Fruit fly (Drosophila melanogaster) whole organism, embryonic: ENCODE results near the gene Girdin.

ENCODE experiments used
- Abd-B ChIP-seq: fragments of 200-800 bp; sonication (Bioruptor generic); optimal IDR thresholded peaks from 2 replicates; lab custom pipeline; 2018; ENCODE audit warnings: missing biosample characterization, mild to moderate bottlenecking, missing genetic modification characterization, moderate library complexity
- Atf3 ChIP-seq: fragments of 200-800 bp; sonication (Bioruptor generic); optimal IDR thresholded peaks from 3 replicates; lab custom pipeline; 2016; ENCODE audit warnings: missing biosample characterization, missing genetic modification characterization
- CG10543 ChIP-seq: fragments of 200-800 bp; sonication (Bioruptor generic); optimal IDR thresholded peaks from 3 replicates; lab custom pipeline; 2017; ENCODE audit warnings: missing biosample characterization, mild to moderate bottlenecking, missing genetic modification characterization, moderate library complexity
- CG12236 ChIP-seq: fragments of 200-800 bp; sonication (Bioruptor generic); optimal IDR thresholded peaks from 2 replicates; lab custom pipeline; 2016; ENCODE audit warnings: missing biosample characterization, missing genetic modification characterization
- CG14860 ChIP-seq: fragments of 200-800 bp; sonication (Bioruptor generic); IDR thresholded peaks from 3 replicates; pipeline ENCODE4 v1.3.6; 2022; ENCODE audit warnings: missing biosample characterization, missing genetic modification characterization; ENCODE audit not compliant: partially characterized antibody
- CG15073 ChIP-seq: fragments of 200-800 bp; sonication (Bioruptor generic); optimal IDR thresholded peaks from 2 replicates; lab custom pipeline; 2016; ENCODE audit warnings: missing biosample characterization, missing genetic modification characterization
- CG2202 ChIP-seq: fragments of 200-800 bp; sonication (Bioruptor generic); optimal IDR thresholded peaks from 2 replicates; lab custom pipeline; 2018; ENCODE audit warnings: missing biosample characterization, mild to moderate bottlenecking, missing genetic modification characterization
- CG32532 ChIP-seq: fragments of 200-800 bp; sonication (Bioruptor generic); IDR thresholded peaks from 2 replicates; pipeline ENCODE4 v1.3.6; 2022; ENCODE audit warnings: missing biosample characterization, missing genetic modification characterization
- CG3726 ChIP-seq: fragments of 200-800 bp; sonication (Bioruptor generic); IDR thresholded peaks from 3 replicates; pipeline ENCODE4, ENCODE4 v1.3.6; 2022; ENCODE audit warnings: missing biosample characterization, missing genetic modification characterization
- CG4854 ChIP-seq: fragments of 200-800 bp; sonication (Bioruptor generic); optimal IDR thresholded peaks from 2 replicates; lab custom pipeline; 2016; ENCODE audit warnings: missing biosample characterization, missing genetic modification characterization, inconsistent platforms
- CG7271 ChIP-seq: fragments of 200-800 bp; sonication (Bioruptor generic); optimal IDR thresholded peaks from 2 replicates; lab custom pipeline; 2018; ENCODE audit warnings: missing biosample characterization, mild to moderate bottlenecking, missing genetic modification characterization, moderate library complexity
- CG7839 ChIP-seq: fragments of 200-800 bp; sonication (Bioruptor generic); optimal IDR thresholded peaks from 3 replicates; lab custom pipeline; 2018; ENCODE audit warnings: missing biosample characterization, mild to moderate bottlenecking, missing genetic modification characterization, moderate library complexity
- CG8089 ChIP-seq: fragments of 200-800 bp; sonication (Bioruptor generic); optimal IDR thresholded peaks from 3 replicates; lab custom pipeline; 2016; ENCODE audit warnings: missing biosample characterization, missing genetic modification characterization
- CG8290 ChIP-seq, 3 experiments: fragments of 200-800 bp; sonication (Bioruptor generic); optimal IDR thresholded peaks; 2 replicates each; lab custom pipeline; 2016 to 2019; ENCODE audit warnings: missing biosample characterization in 3 of 3, missing genetic modification characterization in 3 of 3, mild to moderate bottlenecking in 2 of 3, moderate library complexity in 1 of 3
- CG8388 ChIP-seq: fragments of 200-800 bp; sonication (Bioruptor generic); optimal IDR thresholded peaks from 2 replicates; lab custom pipeline; 2019; ENCODE audit warnings: missing biosample characterization, mild to moderate bottlenecking, missing genetic modification characterization, moderate library complexity
- CG8944 ChIP-seq: fragments of 200-800 bp; sonication (Bioruptor generic); optimal IDR thresholded peaks from 3 replicates; lab custom pipeline; 2016; ENCODE audit warnings: missing biosample characterization, missing genetic modification characterization
- CG9215 ChIP-seq: fragments of 200-800 bp; sonication (Bioruptor generic); IDR thresholded peaks from 2 replicates; pipeline ENCODE4 v1.3.6; 2022; ENCODE audit warnings: missing biosample characterization, missing genetic modification characterization
- CG9437 ChIP-seq: fragments of 200-800 bp; sonication (Bioruptor generic); optimal IDR thresholded peaks from 2 replicates; lab custom pipeline; 2018; ENCODE audit warnings: missing biosample characterization, mild to moderate bottlenecking, missing genetic modification characterization
- CG9817 ChIP-seq: fragments of 200-800 bp; sonication (Bioruptor generic); optimal IDR thresholded peaks from 2 replicates; lab custom pipeline; 2018; ENCODE audit warnings: missing biosample characterization, mild to moderate bottlenecking, missing genetic modification characterization, moderate library complexity
- CHES-1-like ChIP-seq: fragments of 200-800 bp; sonication (Bioruptor generic); optimal IDR thresholded peaks from 2 replicates; lab custom pipeline; 2016; ENCODE audit warnings: missing biosample characterization, missing genetic modification characterization
- D19B ChIP-seq: fragments of 200-800 bp; sonication (Bioruptor generic); optimal IDR thresholded peaks from 2 replicates; lab custom pipeline; 2017; ENCODE audit warnings: missing biosample characterization, mild to moderate bottlenecking, missing genetic modification characterization
- E2f2 ChIP-seq: fragments of 200-800 bp; sonication (Bioruptor generic); IDR thresholded peaks from 2 replicates; pipeline ENCODE4 v1.3.6; 2022; ENCODE audit warnings: missing biosample characterization, missing genetic modification characterization
- Fer2 ChIP-seq: fragments of 200-800 bp; sonication (Bioruptor generic); optimal IDR thresholded peaks from 2 replicates; lab custom pipeline; 2018; ENCODE audit warnings: missing biosample characterization, mild to moderate bottlenecking, missing genetic modification characterization, moderate library complexity
- Med ChIP-seq: fragments of 200-800 bp; sonication (Bioruptor generic); peaks from one replicate; lab custom pipeline; 2016; ENCODE audit warnings: missing biosample characterization, missing genetic modification characterization, mild to moderate bottlenecking, inconsistent platforms, moderate library complexity
- Meics ChIP-seq: fragments of 200-800 bp; sonication (Bioruptor generic); optimal IDR thresholded peaks from 2 replicates; lab custom pipeline; 2017; ENCODE audit warnings: missing biosample characterization, mild to moderate bottlenecking, missing genetic modification characterization
- Mrtf ChIP-seq: fragments of 200-800 bp; sonication (Bioruptor generic); IDR thresholded peaks from 3 replicates; pipeline ENCODE4 v1.3.6; 2022; ENCODE audit warnings: missing biosample characterization, missing genetic modification characterization
- NC2β ChIP-seq: fragments of 200-800 bp; sonication (Bioruptor generic); optimal IDR thresholded peaks from 2 replicates; lab custom pipeline; 2016; ENCODE audit warnings: missing biosample characterization, missing genetic modification characterization
- Optix ChIP-seq: fragments of 200-800 bp; sonication (Bioruptor generic); IDR thresholded peaks from 3 replicates; pipeline ENCODE4 v1.3.6; 2022; ENCODE audit warnings: missing biosample characterization, missing genetic modification characterization
- Ptx1 ChIP-seq: fragments of 200-800 bp; sonication (Bioruptor generic); IDR thresholded peaks from 2 replicates; pipeline ENCODE4 v1.3.6; 2022; ENCODE audit warnings: missing biosample characterization, missing genetic modification characterization
- Side ChIP-seq: fragments of 200-800 bp; sonication (Bioruptor generic); optimal IDR thresholded peaks from 2 replicates; lab custom pipeline; 2016; ENCODE audit warnings: missing biosample characterization, missing genetic modification characterization
- Xrp1 ChIP-seq: fragments of 200-800 bp; sonication (Bioruptor generic); IDR thresholded peaks from 2 replicates; pipeline ENCODE4 v1.3.6; 2022; ENCODE audit warnings: missing biosample characterization, missing genetic modification characterization
- caup ChIP-seq: fragments of 200-800 bp; sonication (Bioruptor generic); optimal IDR thresholded peaks from 3 replicates; lab custom pipeline; 2017; ENCODE audit warnings: missing biosample characterization, mild to moderate bottlenecking, missing genetic modification characterization, moderate library complexity; ENCODE audit not compliant: severe bottlenecking
- chm ChIP-seq: fragments of 200-800 bp; sonication (Bioruptor generic); IDR thresholded peaks from 2 replicates; pipeline ENCODE4 v1.3.6; 2022; ENCODE audit warnings: missing biosample characterization, missing genetic modification characterization
- ci ChIP-seq: fragments of 200-800 bp; sonication (Bioruptor generic); IDR thresholded peaks from 3 replicates; pipeline ENCODE4 v1.3.6; 2022; ENCODE audit warnings: missing biosample characterization, missing genetic modification characterization
- corto ChIP-seq: fragments of 200-800 bp; sonication (Bioruptor generic); optimal IDR thresholded peaks from 2 replicates; lab custom pipeline; 2016; ENCODE audit warnings: missing biosample characterization, mild to moderate bottlenecking, missing genetic modification characterization, moderate library complexity
- gfzf ChIP-seq: fragments of 200-800 bp; sonication (Bioruptor generic); optimal IDR thresholded peaks from 2 replicates; lab custom pipeline; 2016; ENCODE audit warnings: missing biosample characterization, mild to moderate bottlenecking, missing genetic modification characterization, moderate library complexity
- h ChIP-seq: fragments of >200 bp; optimal IDR thresholded peaks from 2 replicates; lab custom pipeline; 2017
- ken ChIP-seq: fragments of 200-800 bp; sonication (Bioruptor generic); IDR thresholded peaks from 3 replicates; pipeline ENCODE4 v1.3.6; 2022; ENCODE audit warnings: missing biosample characterization, missing genetic modification characterization
- p53 ChIP-seq: fragments of 200-800 bp; sonication (Bioruptor generic); optimal IDR thresholded peaks from 2 replicates; lab custom pipeline; 2016; ENCODE audit warnings: missing biosample characterization, missing genetic modification characterization
- pan ChIP-seq, 4 experiments: fragments of >200 bp in 3 of 4; fragments of 200-800 bp in 1 of 4; sonication (Bioruptor generic) in 1 of 4; optimal IDR thresholded peaks in 3 of 4; IDR thresholded peaks in 1 of 4; 2 replicates each; pipeline versions ENCODE4 v1.3.6 to Lab custom; 2017 to 2022; ENCODE audit warnings: missing biosample characterization in 2 of 4, missing genetic modification characterization in 2 of 4, mixed read lengths in 1 of 4
- pb ChIP-seq: fragments of 200-800 bp; sonication (Bioruptor generic); optimal IDR thresholded peaks from 3 replicates; lab custom pipeline; 2016; ENCODE audit warnings: missing biosample characterization, missing genetic modification characterization
- ro ChIP-seq: fragments of 200-800 bp; sonication (Bioruptor generic); IDR thresholded peaks from 2 replicates; pipeline ENCODE4 v1.3.6; 2022; ENCODE audit warnings: missing biosample characterization, missing genetic modification characterization
- sna ChIP-seq: fragments of 200-800 bp; sonication (Bioruptor generic); IDR thresholded peaks from 2 replicates; pipeline ENCODE4 v1.3.6; 2022; ENCODE audit warnings: missing biosample characterization, missing genetic modification characterization; ENCODE audit not compliant: partially characterized antibody
- sqz ChIP-seq: fragments of 200-800 bp; sonication (Bioruptor generic); optimal IDR thresholded peaks from 3 replicates; lab custom pipeline; 2018; ENCODE audit warnings: missing biosample characterization, mild to moderate bottlenecking, missing genetic modification characterization
- stc ChIP-seq: fragments of 200-800 bp; sonication (Bioruptor generic); IDR thresholded peaks from 2 replicates; pipeline ENCODE4 v1.3.6; 2022; ENCODE audit warnings: missing biosample characterization, missing genetic modification characterization
- tx ChIP-seq: fragments of 200-800 bp; sonication (Bioruptor generic); optimal IDR thresholded peaks from 2 replicates; lab custom pipeline; 2016; ENCODE audit warnings: missing biosample characterization, missing genetic modification characterization
- wdn ChIP-seq: fragments of 200-800 bp; sonication (Bioruptor generic); IDR thresholded peaks from 2 replicates; pipeline ENCODE4 v1.3.6; 2022; ENCODE audit warnings: missing biosample characterization, missing genetic modification characterization
- wek ChIP-seq: fragments of 200-800 bp; sonication (Bioruptor generic); optimal IDR thresholded peaks from 3 replicates; lab custom pipeline; 2018; ENCODE audit warnings: missing biosample characterization, mild to moderate bottlenecking, missing genetic modification characterization, moderate library complexity

Girdin gene

dm6 chr3L:3224740-3225719 is 46.3 kb downstream of the Girdin start, which contains the start of gene Larp4B (continued):
- peak; percentile 46 for TF ChIP-seq CG9437
- TF ChIP-seq CG4854 (GFP tag; lab: Kevin White, UChicago) = no peak
- no peak for TF ChIP-seq CG8944
- TF ChIP-seq CHES-1-like (GFP tag; lab: Kevin White, UChicago) = peak; percentile 25
- no peak for TF ChIP-seq chm (GFP tag; lab: Robert Waterston, UW)
- TF ChIP-seq Mrtf (GFP tag; lab: Robert Waterston, UW) = no peak
- no peak for TF ChIP-seq CG9215 (GFP tag; lab: Robert Waterston, UW)
- no peak for TF ChIP-seq pb (GFP tag; lab: Kevin White, UChicago)
- no peak for TF ChIP-seq ken (GFP tag; lab: Robert Waterston, UW)
- TF ChIP-seq CG7839 (tag; lab: Kevin White, UChicago) = no peak
- peak; percentile 98 for TF ChIP-seq gfzf (GFP tag; lab: Kevin White, UChicago)
- TF ChIP-seq stc (GFP tag; lab: Robert Waterston, UW) = no peak
- TF ChIP-seq h (lab: Kevin White, UChicago) = no peak
- TF ChIP-seq NC2β (GFP tag; lab: Kevin White, UChicago) = peak; percentile 25
- TF ChIP-seq Ptx1 (GFP tag; lab: Robert Waterston, UW) = no peak
- TF ChIP-seq corto (GFP tag; lab: Kevin White, UChicago) = no peak
- no peak for TF ChIP-seq Optix
- no peak for TF ChIP-seq CG9817 (tag; lab: Kevin White, UChicago)
- TF ChIP-seq E2f2 (GFP tag; lab: Robert Waterston, UW) = peak; percentile 79
- no peak for TF ChIP-seq CG8089 (GFP tag; lab: Kevin White, UChicago)
- no peak for TF ChIP-seq Abd-B (GFP tag; lab: Kevin White, UChicago)
- no peak for TF ChIP-seq CG8388 (GFP tag; lab: Kevin White, UChicago)
- no peak for TF ChIP-seq CG2202 (tag; lab: Kevin White, UChicago)
- TF ChIP-seq CG10543 (GFP tag; lab: Kevin White, UChicago) = no peak
- no peak for TF ChIP-seq wek (GFP tag; lab: Kevin White, UChicago)
- TF ChIP-seq Med = peak; percentile 85
- TF ChIP-seq tx (GFP tag; lab: Kevin White, UChicago) = no peak
- TF ChIP-seq Meics (GFP tag; lab: Kevin White, UChicago) = peak; percentile 7
- TF ChIP-seq Atf3 = no peak
- peak; percentile 16 for TF ChIP-seq caup (GFP tag; lab: Kevin White, UChicago)
- TF ChIP-seq Side (GFP tag; lab: Kevin White, UChicago) = no peak
- TF ChIP-seq ci (GFP tag; lab: Robert Waterston, UW) = 0 out of 3 replicates have a peak, but pooled peaks have one; percentile 6
- no peak for TF ChIP-seq CG12236
- TF ChIP-seq CG32532 = no peak
- TF ChIP-seq D19B (GFP tag; lab: Kevin White, UChicago) = no peak
- TF ChIP-seq sqz = peak; percentile 77
- TF ChIP-seq pan (optimal IDR thresholded peaks at IDR 0.05; lab: Kevin White, UChicago) = no peak
- TF ChIP-seq pan (GFP tag; optimal IDR thresholded peaks at IDR 0.05 in 1 of 2, IDR thresholded peaks at IDR 0.05 in 1 of 2) = no peak
- TF ChIP-seq ro (GFP tag; lab: Robert Waterston, UW) = no peak
- TF ChIP-seq Xrp1 (GFP tag; lab: Robert Waterston, UW) = peak; percentile 7; the same call in 1 of the 2 replicates
- TF ChIP-seq CG14860 (GFP tag; lab: Robert Waterston, UW) = peak; percentile 72; the same call in 2 of the 3 replicates
- peak; percentile 66 for TF ChIP-seq sna
- TF ChIP-seq CG8290 (GFP tag; optimal IDR thresholded peaks at IDR 0.05; lab: Kevin White, UChicago) = peak; percentile 4
- TF ChIP-seq CG8290 (tag; optimal IDR thresholded peaks at IDR 0.05; lab: Kevin White, UChicago) = no peak
- no peak for TF ChIP-seq CG3726
- TF ChIP-seq wdn (GFP tag; lab: Robert Waterston, UW) = no peak
- no peak for TF ChIP-seq CG7271
- peak; percentile 51 for TF ChIP-seq p53 (GFP tag; lab: Kevin White, UChicago)
- no peak for TF ChIP-seq Fer2 (tag; lab: Kevin White, UChicago)
- no peak for TF ChIP-seq CG15073
